Worm (Caenorhabditis elegans) whole organism, L4 larva: ENCODE results near the gene hipr-1.
A peak's percentile ranks its signal among the peaks of the same experiment; 100 is the strongest.

Source experiments
- T20F7.1 ChIP-seq: fragments of 200-800 bp; sonication (Bioruptor generic); optimal IDR thresholded peaks from 2 replicates; lab custom pipeline; 2018; ENCODE audit warnings: mild to moderate bottlenecking, missing genetic modification characterization, missing compliant biosample characterization
- T26A8.4 ChIP-seq: fragments of 200-800 bp; sonication (Bioruptor generic); IDR thresholded peaks from 2 replicates; pipeline ENCODE4 v1.3.6; 2022; ENCODE audit warnings: missing genetic modification characterization, missing compliant biosample characterization
- Y105C5A.15 ChIP-seq: fragments of 200-800 bp; sonication (Bioruptor generic); IDR thresholded peaks from 2 replicates; pipeline ENCODE4 v1.3.6; 2022; ENCODE audit warnings: missing genetic modification characterization, missing compliant biosample characterization
- Y48G9A.11 ChIP-seq: fragments of 200-800 bp; sonication (Bioruptor generic); IDR thresholded peaks from 2 replicates; pipeline ENCODE4 v1.3.6; 2022; ENCODE audit warnings: missing genetic modification reagents, missing genetic modification characterization, missing compliant biosample characterization
- aha-1 ChIP-seq: fragments of 150-350 bp; peaks from one replicate; lab custom pipeline; 2014; ENCODE audit warnings: missing biosample characterization, missing genetic modification characterization
- ama-1 ChIP-seq: fragments of 150-350 bp; optimal IDR thresholded peaks from 2 replicates; lab custom pipeline; 2014; ENCODE audit warnings: inconsistent platforms, mixed read lengths
- arid-1 ChIP-seq: fragments of 200-800 bp; sonication (Bioruptor generic); conservative IDR thresholded peaks from 2 replicates; pipeline ENCODE4 v1.3.6; 2022; ENCODE audit warnings: missing genetic modification reagents, missing genetic modification characterization, missing compliant biosample characterization
- attf-4 ChIP-seq: sonication (generic microtip); optimal IDR thresholded peaks from 3 replicates; lab custom pipeline; 2017; ENCODE audit warnings: missing biosample characterization, missing genetic modification characterization
- ceh-32 ChIP-seq: sonication (generic microtip); optimal IDR thresholded peaks from 2 replicates; lab custom pipeline; 2016; ENCODE audit warnings: mild to moderate bottlenecking, missing genetic modification characterization, missing compliant biosample characterization; ENCODE audit not compliant: poor library complexity
- daf-16 ChIP-seq, 3 experiments: sonication (generic microtip); optimal IDR thresholded peaks; 2 replicates each; lab custom pipeline; 2016 to 2017; ENCODE audit warnings: missing genetic modification characterization in 3 of 3, missing genetic modification reagents in 3 of 3, mild to moderate bottlenecking in 2 of 3, missing compliant biosample characterization in 2 of 3, missing biosample characterization in 1 of 3, moderate library complexity in 1 of 3
- daf-19 ChIP-seq: fragments of 200-800 bp; sonication (Bioruptor generic); conservative IDR thresholded peaks from 2 replicates; pipeline ENCODE4 v1.3.6; 2022; ENCODE audit warnings: missing genetic modification characterization, missing compliant biosample characterization
- dmd-9 ChIP-seq: fragments of 200-800 bp; sonication (Bioruptor generic); IDR thresholded peaks from 2 replicates; pipeline ENCODE4 v1.3.6; 2022; ENCODE audit warnings: missing genetic modification reagents, missing genetic modification characterization, missing compliant biosample characterization
- dpl-1 ChIP-seq: fragments of 150-350 bp; optimal IDR thresholded peaks from 2 replicates; lab custom pipeline; 2014; ENCODE audit warnings: missing biosample characterization, missing genetic modification reagents, missing genetic modification characterization
- duxl-1 ChIP-seq: sonication (generic microtip); optimal IDR thresholded peaks from 2 replicates; lab custom pipeline; 2016; ENCODE audit warnings: mild to moderate bottlenecking, missing genetic modification characterization, moderate library complexity, missing compliant biosample characterization; ENCODE audit not compliant: poor library complexity
- dve-1 ChIP-seq: sonication (generic microtip); optimal IDR thresholded peaks from 2 replicates; lab custom pipeline; 2017; ENCODE audit warnings: antibody characterized with exemption, mild to moderate bottlenecking, missing genetic modification characterization, missing compliant biosample characterization; ENCODE audit not compliant: insufficient read depth
- egl-27 ChIP-seq: sonication (generic microtip); optimal IDR thresholded peaks from 3 replicates; lab custom pipeline; 2017; ENCODE audit warnings: missing biosample characterization, missing genetic modification reagents, missing genetic modification characterization
- egl-43 ChIP-seq: fragments of 200-800 bp; sonication (Bioruptor generic); IDR thresholded peaks from 2 replicates; pipeline ENCODE4 v1.3.6; 2022; ENCODE audit warnings: missing genetic modification reagents, missing genetic modification characterization, missing compliant biosample characterization
- hif-1 ChIP-seq, 2 experiments: sonication (generic microtip); optimal IDR thresholded peaks; 2 replicates each; lab custom pipeline; 2016 to 2017; ENCODE audit warnings: missing compliant biosample characterization in 2 of 2, missing genetic modification characterization in 2 of 2, missing genetic modification reagents in 2 of 2, missing genotype in 2 of 2, mild to moderate bottlenecking in 1 of 2
- hlh-11 ChIP-seq: fragments of 200-800 bp; sonication (Bioruptor generic); optimal IDR thresholded peaks from 2 replicates; lab custom pipeline; 2018; ENCODE audit warnings: mild to moderate bottlenecking, missing genetic modification characterization, missing compliant biosample characterization
- lin-38 ChIP-seq: fragments of 200-800 bp; sonication (Bioruptor generic); IDR thresholded peaks from 2 replicates; pipeline ENCODE4 v1.3.6; 2022; ENCODE audit warnings: missing genetic modification reagents, missing genetic modification characterization, missing compliant biosample characterization
- lsy-2 ChIP-seq, 2 experiments: fragments of 150-350 bp in 1 of 2; sonication (generic microtip) in 1 of 2; optimal IDR thresholded peaks; 2 replicates each; lab custom pipeline; 2014 to 2017; ENCODE audit warnings: missing biosample characterization in 2 of 2, missing genetic modification characterization in 2 of 2
- mep-1 ChIP-seq: fragments of 150-350 bp; sonication (generic microtip); optimal IDR thresholded peaks from 3 replicates; lab custom pipeline; 2014; ENCODE audit warnings: missing biosample characterization, missing genetic modification characterization
- mes-2 ChIP-seq: sonication (generic microtip); optimal IDR thresholded peaks from 2 replicates; lab custom pipeline; 2016; ENCODE audit warnings: missing genotype, mild to moderate bottlenecking, missing genetic modification characterization, missing compliant biosample characterization; ENCODE audit not compliant: poor library complexity, severe bottlenecking
- mxl-3 ChIP-seq: fragments of 200-800 bp; sonication (Bioruptor generic); optimal IDR thresholded peaks from 2 replicates; lab custom pipeline; 2018; ENCODE audit warnings: mild to moderate bottlenecking, missing genetic modification characterization, missing compliant biosample characterization
- nhr-102 ChIP-seq: sonication (generic microtip); optimal IDR thresholded peaks from 2 replicates; lab custom pipeline; 2016; ENCODE audit warnings: mild to moderate bottlenecking, missing genetic modification characterization, moderate library complexity, missing compliant biosample characterization
- nhr-11 ChIP-seq: fragments of 150-350 bp; optimal IDR thresholded peaks from 2 replicates; lab custom pipeline; 2014; ENCODE audit warnings: missing biosample characterization, missing genetic modification characterization
- nhr-111 ChIP-seq: fragments of 200-800 bp; sonication (Bioruptor generic); optimal IDR thresholded peaks from 2 replicates; lab custom pipeline; 2018; ENCODE audit warnings: mild to moderate bottlenecking, missing genetic modification characterization, missing compliant biosample characterization
- nhr-25 ChIP-seq: sonication (generic microtip); optimal IDR thresholded peaks from 2 replicates; lab custom pipeline; 2017; ENCODE audit warnings: missing genetic modification characterization, mild to moderate bottlenecking, missing compliant biosample characterization, antibody characterized with exemption, moderate library complexity, borderline replicate concordance; ENCODE audit not compliant: insufficient read depth
- nhr-41 ChIP-seq: fragments of 200-800 bp; sonication (Bioruptor generic); IDR thresholded peaks from 2 replicates; pipeline ENCODE4 v1.3.6; 2022; ENCODE audit warnings: missing genetic modification reagents, missing genetic modification characterization, missing compliant biosample characterization
- pqm-1 ChIP-seq: sonication (generic microtip); optimal IDR thresholded peaks from 2 replicates; lab custom pipeline; 2017; ENCODE audit warnings: missing biosample characterization, missing genetic modification characterization
- rbr-2 ChIP-seq: sonication (generic microtip); optimal IDR thresholded peaks from 2 replicates; lab custom pipeline; 2016; ENCODE audit warnings: missing genotype, missing genetic modification characterization, missing compliant biosample characterization
- spr-1 ChIP-seq: sonication (generic microtip); optimal IDR thresholded peaks from 2 replicates; lab custom pipeline; 2016; ENCODE audit warnings: mild to moderate bottlenecking, missing genetic modification characterization, missing compliant biosample characterization
- zag-1 ChIP-seq: fragments of 150-350 bp; optimal IDR thresholded peaks from 2 replicates; lab custom pipeline; 2014; ENCODE audit warnings: missing biosample characterization, missing genetic modification characterization
- zip-11 ChIP-seq: fragments of 200-800 bp; sonication (Bioruptor generic); IDR thresholded peaks from 2 replicates; pipeline ENCODE4 v1.3.6; 2022; ENCODE audit warnings: missing genetic modification characterization, missing compliant biosample characterization
- ztf-7 ChIP-seq: fragments of 150-350 bp; optimal IDR thresholded peaks from 2 replicates; lab custom pipeline; 2014; ENCODE audit warnings: missing biosample characterization, missing genetic modification characterization

The hipr-1 gene

DNA sequence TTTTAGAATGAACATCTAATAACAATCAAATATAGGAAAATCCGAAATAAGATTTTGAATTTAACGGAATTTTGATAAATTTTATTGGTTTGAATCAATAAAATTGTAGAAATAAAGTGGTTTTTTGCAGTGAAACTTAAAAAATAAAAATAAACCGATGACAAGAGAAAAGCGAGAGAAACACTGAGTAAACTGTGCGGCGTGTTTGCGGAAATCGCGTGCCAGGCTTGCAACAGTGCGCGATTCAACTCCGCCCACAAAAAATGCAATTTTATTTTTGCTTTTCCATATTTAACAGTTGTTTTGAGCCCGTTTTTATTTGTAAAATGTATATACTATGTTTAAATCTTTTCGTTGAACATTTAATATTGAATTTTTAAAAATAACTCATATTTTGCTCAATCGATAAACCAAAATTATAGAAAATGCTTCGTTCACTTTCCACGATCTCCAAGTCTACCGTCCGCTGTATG is 47.9 kb downstream of the hipr-1 start, which contains the start of gene mtss-1 (continued):
- TF ChIP-seq nhr-102 (tag; lab: Kevin White, UChicago) = peak; percentile 43
- no peak for TF ChIP-seq zag-1 (tag; lab: Kevin White, UChicago)
- peak; percentile 86 for TF ChIP-seq mes-2 (tag; lab: Kevin White, UChicago)
- no peak for TF ChIP-seq attf-4 (tag; lab: Kevin White, UChicago)
- peak; percentile 13 for TF ChIP-seq mxl-3 (GFP tag; lab: Kevin White, UChicago)
- no peak for TF ChIP-seq nhr-111
- 0 out of 2 replicates have a peak, but pooled peaks have one; percentile 53 for TF ChIP-seq arid-1
- no peak for TF ChIP-seq dmd-9 (GFP tag; lab: Robert Waterston, UW)
- peak; percentile 26 for TF ChIP-seq rbr-2
- TF ChIP-seq ztf-7 = peak; percentile 51
- TF ChIP-seq ceh-32 (tag; lab: Kevin White, UChicago) = no peak
- no peak for TF ChIP-seq zip-11 (GFP tag; lab: Robert Waterston, UW)
- TF ChIP-seq hif-1 (tag; optimal IDR thresholded peaks at IDR 0.05; lab: Kevin White, UChicago) = peak in 1 of 2 experiments; percentile 34
- peak; percentile 67 for TF ChIP-seq lin-38 (GFP tag; lab: Robert Waterston, UW)
- TF ChIP-seq T20F7.1 = peak; percentile 42
- TF ChIP-seq spr-1 (tag; lab: Kevin White, UChicago) = peak; percentile 41
- no peak for TF ChIP-seq nhr-11 (tag; lab: Kevin White, UChicago)
- TF ChIP-seq dve-1 (tag; lab: Kevin White, UChicago) = peak; percentile 39
- TF ChIP-seq T26A8.4 (GFP tag; lab: Robert Waterston, UW) = 0 out of 2 replicates have a peak, but pooled peaks have one; percentile 35
- peak; percentile 50 for TF ChIP-seq dpl-1
- TF ChIP-seq duxl-1 (tag; lab: Kevin White, UChicago) = peak; percentile 51
- no peak for TF ChIP-seq pqm-1 (tag; lab: Kevin White, UChicago)

DNA sequence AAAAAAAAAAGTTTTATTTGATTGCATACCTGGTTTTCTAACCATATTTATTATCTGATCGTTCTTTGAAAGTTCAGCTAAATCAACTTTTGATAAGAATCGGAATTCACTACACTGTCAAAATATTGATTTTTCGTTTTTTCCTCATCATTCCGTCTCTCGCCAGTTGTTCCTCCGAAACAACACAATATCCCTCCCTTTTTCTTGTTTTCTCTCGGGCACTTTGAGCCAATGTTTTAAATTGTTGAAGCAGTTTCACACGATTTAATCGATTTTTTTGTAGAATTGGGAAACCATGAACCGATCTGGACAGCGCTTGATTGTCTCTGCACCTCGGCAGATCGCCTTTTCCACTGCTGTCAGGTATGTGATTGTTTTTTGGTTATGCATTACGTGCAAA is 49.3 kb downstream of the hipr-1 start, which contains the start of gene K02D10.1:
TSS of gene K02D10.1 (plus strand) at position 284 of the 400 bp plus-strand sequence.
- TF ChIP-seq nhr-41 (GFP tag; lab: Robert Waterston, UW) (no peak), ama-1 (lab: Kevin White, UChicago) (peak; percentile 64), daf-16 (GFP tag; optimal IDR thresholded peaks at IDR 0.05; lab: Kevin White, UChicago) (no peak), daf-16 (tag; optimal IDR thresholded peaks at IDR 0.05; lab: Kevin White, UChicago) (peak; percentile 26), aha-1 (tag; lab: Kevin White, UChicago) (peak; percentile 81), nhr-11 (tag; lab: Kevin White, UChicago) (no peak), lsy-2 (tag; optimal IDR thresholded peaks at IDR 0.05; lab: Kevin White, UChicago) (peak in 1 of 2 experiments; percentile 1)
- TF ChIP-seq, all 104 proteins: peak for 4

DNA sequence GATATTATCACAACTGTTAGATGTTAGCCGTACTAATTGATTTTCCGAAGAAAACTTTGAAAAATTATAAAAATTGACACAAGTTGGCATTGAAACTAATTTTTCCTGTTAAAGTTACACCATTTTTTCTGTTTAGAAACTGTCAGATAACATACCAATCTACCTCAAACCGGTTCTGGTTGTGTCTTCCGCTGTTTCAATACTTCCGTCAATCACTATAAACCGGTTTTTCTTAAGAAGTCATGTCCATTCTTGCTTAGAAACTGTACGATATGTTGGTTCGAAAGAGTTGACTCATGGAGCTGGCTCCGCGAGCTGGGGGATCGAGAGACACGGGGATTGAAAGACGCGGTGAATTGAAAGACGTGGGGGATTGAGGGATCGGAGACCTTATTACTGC is 50.2 kb downstream of the hipr-1 start:
- TF ChIP-seq egl-43 (GFP tag; lab: Robert Waterston, UW) (no peak), hlh-11 (tag; lab: Kevin White, UChicago) (peak; percentile 15), Y105C5A.15 (GFP tag; lab: Robert Waterston, UW) (0 out of 2 replicates have a peak, but pooled peaks have one; percentile 43)

ce11 chrIII:8771162-8771561 is 51.2 kb downstream of the hipr-1 start, which contains the start of gene K02D10.2:
Gene K02D10.2, minus strand, starts transcription at chrIII:8771262.
- no peak for TF ChIP-seq egl-27 (tag; lab: Kevin White, UChicago)
- TF ChIP-seq dve-1 (tag; lab: Kevin White, UChicago) = no peak
- no peak for TF ChIP-seq Y48G9A.11 (GFP tag; lab: Robert Waterston, UW)
- TF ChIP-seq daf-19 (GFP tag; lab: Robert Waterston, UW) = no peak
- no peak for TF ChIP-seq mep-1
- no peak for TF ChIP-seq nhr-25 (tag; lab: Kevin White, UChicago)
